Fruit fly (Drosophila melanogaster) whole organism, prepupa: ENCODE results near the gene Tdrd3.

Source experiments
- CG10669 ChIP-seq: fragments of 200-800 bp; sonication (Bioruptor generic); optimal IDR thresholded peaks from 3 replicates; lab custom pipeline; 2018; ENCODE audit warnings: missing biosample characterization, mild to moderate bottlenecking, missing genetic modification characterization, moderate library complexity
- CG32006 ChIP-seq: fragments of 200-800 bp; sonication (Bioruptor generic); optimal IDR thresholded peaks from 3 replicates; lab custom pipeline; 2017; ENCODE audit warnings: missing biosample characterization, mild to moderate bottlenecking, missing genetic modification characterization
- CG3919 ChIP-seq: fragments of 200-800 bp; sonication (Bioruptor generic); optimal IDR thresholded peaks from 3 replicates; lab custom pipeline; 2016; ENCODE audit warnings: missing biosample characterization, missing genetic modification characterization
- CG4318 ChIP-seq: fragments of 200-800 bp; sonication (Bioruptor generic); optimal IDR thresholded peaks from 3 replicates; lab custom pipeline; 2017; ENCODE audit warnings: missing biosample characterization, mild to moderate bottlenecking, missing genetic modification characterization
- CG6808 ChIP-seq: fragments of 200-800 bp; sonication (Bioruptor generic); optimal IDR thresholded peaks from 3 replicates; lab custom pipeline; 2017; ENCODE audit warnings: missing biosample characterization, missing genetic modification characterization, mild to moderate bottlenecking, moderate library complexity, missing genetic modification reagents
- Gug ChIP-seq: fragments of 200-800 bp; sonication (Bioruptor generic); IDR thresholded peaks from 2 replicates; pipeline ENCODE4 v1.3.6; 2022; ENCODE audit warnings: missing biosample characterization, missing genetic modification characterization
- Lpt ChIP-seq: fragments of 200-800 bp; sonication (Bioruptor generic); optimal IDR thresholded peaks from 3 replicates; lab custom pipeline; 2016; ENCODE audit warnings: missing biosample characterization, missing genetic modification characterization
- Sox102F ChIP-seq: fragments of 200-800 bp; sonication (Bioruptor generic); optimal IDR thresholded peaks from 2 replicates; lab custom pipeline; 2016; ENCODE audit warnings: missing biosample characterization, mild to moderate bottlenecking, missing genetic modification characterization
- eg ChIP-seq: fragments of 200-800 bp; sonication (Bioruptor generic); IDR thresholded peaks from 3 replicates; pipeline ENCODE4 v1.3.6; 2022; ENCODE audit warnings: missing biosample characterization, missing genetic modification characterization
- salr ChIP-seq, 2 experiments: fragments of 200-800 bp; sonication (Bioruptor generic); optimal IDR thresholded peaks; 3 replicates each; lab custom pipeline; 2016 to 2018; ENCODE audit warnings: missing biosample characterization in 2 of 2, missing genetic modification characterization in 2 of 2, mild to moderate bottlenecking in 1 of 2

DNA sequence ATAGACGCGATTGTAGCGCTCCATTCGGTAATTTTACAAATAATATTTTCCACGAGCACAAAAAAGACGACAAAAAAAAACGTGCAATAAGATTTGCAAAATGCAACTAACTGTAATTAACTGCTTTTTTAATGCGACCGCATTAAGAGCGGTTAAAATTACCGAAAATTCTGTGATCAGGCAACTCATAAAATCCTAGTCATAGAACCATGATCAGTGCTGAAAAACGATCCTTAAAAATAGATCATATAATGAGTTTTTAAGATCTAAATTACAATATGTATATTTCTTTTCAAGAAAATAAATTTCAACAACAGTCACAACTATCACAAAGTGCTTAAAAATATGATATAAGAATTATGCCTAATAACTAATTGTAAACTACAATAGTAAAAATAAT is 16.6 kb downstream of the Tdrd3 start, which contains the start of gene gnu:
- TF ChIP-seq Lpt (no peak), Gug (GFP tag; lab: Robert Waterston, UW) (no peak), salr (GFP tag; optimal IDR thresholded peaks at IDR 0.05; lab: Kevin White, UChicago) (no peak), Sox102F (GFP tag; lab: Kevin White, UChicago) (no peak), eg (GFP tag; lab: Robert Waterston, UW) (no peak), CG32006 (no peak), CG6808 (GFP tag; lab: Kevin White, UChicago) (no peak), CG4318 (GFP tag; lab: Kevin White, UChicago) (no peak), CG3919 (no peak), CG10669 (GFP tag; lab: Kevin White, UChicago) (no peak)
